Worm (Caenorhabditis elegans) whole organism, L3 larva: ENCODE data around the gene Y77E11A.7.

Experiments
- aly-2 ChIP-seq: fragments of 150-350 bp; optimal IDR thresholded peaks from 2 replicates; lab custom pipeline; 2014; ENCODE audit warnings: missing biosample characterization, missing genetic modification characterization
- ceh-82 ChIP-seq: fragments of 150-350 bp; optimal IDR thresholded peaks from 2 replicates; lab custom pipeline; 2014; ENCODE audit warnings: missing biosample characterization, missing genetic modification characterization
- egl-27 ChIP-seq: sonication (generic microtip); optimal IDR thresholded peaks from 4 replicates; lab custom pipeline; 2017; ENCODE audit warnings: missing biosample characterization, missing genetic modification reagents, missing genetic modification characterization
- lin-15B ChIP-seq: fragments of 150-350 bp; optimal IDR thresholded peaks from 2 replicates; lab custom pipeline; 2014; ENCODE audit warnings: missing biosample characterization, missing genetic modification characterization
- mdl-1 ChIP-seq: fragments of 150-350 bp; optimal IDR thresholded peaks from 2 replicates; lab custom pipeline; 2014; ENCODE audit warnings: missing biosample characterization, missing genetic modification characterization
- nhr-11 ChIP-seq: fragments of 150-350 bp; optimal IDR thresholded peaks from 2 replicates; lab custom pipeline; 2014; ENCODE audit warnings: missing biosample characterization, missing genetic modification characterization
- nhr-77 ChIP-seq: fragments of 150-350 bp; optimal IDR thresholded peaks from 2 replicates; lab custom pipeline; 2014; ENCODE audit warnings: missing biosample characterization, missing genetic modification characterization
- skn-1 ChIP-seq: fragments of 150-350 bp; optimal IDR thresholded peaks from 2 replicates; lab custom pipeline; 2014; ENCODE audit warnings: missing biosample characterization, missing genetic modification characterization
- unc-62 ChIP-seq: fragments of 150-350 bp; sonication (generic microtip); optimal IDR thresholded peaks from 4 replicates; lab custom pipeline; 2014; ENCODE audit warnings: missing biosample characterization, missing genetic modification reagents, missing genetic modification characterization

DNA sequence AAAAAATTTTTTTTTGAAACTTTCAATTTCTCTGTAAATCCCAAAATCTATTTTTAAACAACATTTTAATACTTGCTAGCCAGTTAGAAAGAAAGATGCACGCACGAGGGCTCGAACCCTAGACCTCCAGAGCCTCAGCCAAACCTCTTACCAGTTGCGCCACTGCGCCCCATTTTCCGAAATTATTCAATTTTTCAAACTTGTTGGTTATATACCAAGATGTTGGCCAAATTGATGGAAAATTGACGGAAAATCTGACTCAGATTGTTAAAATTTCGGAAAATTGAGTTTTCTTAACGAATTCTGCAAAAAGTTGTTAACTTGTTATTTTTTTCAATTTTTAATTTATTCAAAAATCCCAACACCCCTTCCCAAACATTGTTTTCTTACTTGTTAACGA is 53.9 kb downstream of the Y77E11A.7 start:
- no peak for TF ChIP-seq aly-2 (tag; lab: Kevin White, UChicago)
- TF ChIP-seq ceh-82 (tag; lab: Kevin White, UChicago) = no peak
- no peak for TF ChIP-seq unc-62 (GFP tag; lab: Kevin White, UChicago)
- TF ChIP-seq lin-15B (tag; lab: Kevin White, UChicago) = no peak
- no peak for TF ChIP-seq nhr-11
- no peak for TF ChIP-seq mdl-1 (tag; lab: Kevin White, UChicago)
- TF ChIP-seq skn-1 (tag; lab: Kevin White, UChicago) = no peak
- TF ChIP-seq nhr-77 (tag; lab: Kevin White, UChicago) = no peak
- TF ChIP-seq egl-27 (tag; lab: Kevin White, UChicago) = no peak
